Fruit fly (Drosophila melanogaster) whole organism, embryonic: ENCODE data around the gene rno.
A peak's percentile ranks its signal among the peaks of the same experiment; 100 is the strongest.

Experiments used
- ATbp ChIP-seq: fragments of 200-800 bp; sonication (Bioruptor generic); optimal IDR thresholded peaks from 2 replicates; lab custom pipeline; 2017; ENCODE audit warnings: missing biosample characterization, mild to moderate bottlenecking, missing genetic modification characterization, missing genetic modification reagents
- Ada2b ChIP-seq: fragments of 200-800 bp; sonication (Bioruptor generic); IDR thresholded peaks from 2 replicates; pipeline ENCODE4 v1.3.6; 2022; ENCODE audit warnings: missing biosample characterization, missing genetic modification characterization
- Atf6 ChIP-seq: fragments of 200-800 bp; sonication (Bioruptor generic); IDR thresholded peaks from 2 replicates; pipeline ENCODE4 v1.3.6; 2022; ENCODE audit warnings: missing biosample characterization, missing genetic modification characterization
- Blimp-1 ChIP-seq: fragments of 200-800 bp; sonication (Bioruptor generic); optimal IDR thresholded peaks from 3 replicates; lab custom pipeline; 2018; ENCODE audit warnings: missing biosample characterization, missing genetic modification characterization, mild to moderate bottlenecking, moderate library complexity, missing genetic modification reagents
- CG10147 ChIP-seq: fragments of 200-800 bp; sonication (Bioruptor generic); optimal IDR thresholded peaks from 2 replicates; lab custom pipeline; 2019; ENCODE audit warnings: missing biosample characterization, mild to moderate bottlenecking, missing genetic modification characterization, moderate library complexity
- CG10979 ChIP-seq: fragments of 200-800 bp; sonication (Bioruptor generic); optimal IDR thresholded peaks from 2 replicates; lab custom pipeline; 2018; ENCODE audit warnings: missing biosample characterization, mild to moderate bottlenecking, missing genetic modification characterization, moderate library complexity
- CG11696 ChIP-seq: fragments of 200-800 bp; sonication (Bioruptor generic); IDR thresholded peaks from 2 replicates; pipeline ENCODE4 v1.3.6; 2022; ENCODE audit warnings: missing biosample characterization, missing genetic modification characterization
- CG12391 ChIP-seq: fragments of 200-800 bp; sonication (Bioruptor generic); optimal IDR thresholded peaks from 3 replicates; lab custom pipeline; 2018; ENCODE audit warnings: missing biosample characterization, mild to moderate bottlenecking, missing genetic modification characterization, moderate library complexity
- CG14860 ChIP-seq: fragments of 200-800 bp; sonication (Bioruptor generic); IDR thresholded peaks from 3 replicates; pipeline ENCODE4 v1.3.6; 2022; ENCODE audit warnings: missing biosample characterization, missing genetic modification characterization; ENCODE audit not compliant: partially characterized antibody
- CG15601 ChIP-seq: fragments of 200-800 bp; sonication (Bioruptor generic); optimal IDR thresholded peaks from 3 replicates; lab custom pipeline; 2019; ENCODE audit warnings: missing biosample characterization, mild to moderate bottlenecking, missing genetic modification characterization, moderate library complexity
- CG17359 ChIP-seq: fragments of 200-800 bp; sonication (Bioruptor generic); optimal IDR thresholded peaks from 3 replicates; lab custom pipeline; 2018; ENCODE audit warnings: missing biosample characterization, mild to moderate bottlenecking, missing genetic modification characterization, moderate library complexity
- CG18764 ChIP-seq: fragments of 200-800 bp; sonication (Bioruptor generic); optimal IDR thresholded peaks from 3 replicates; lab custom pipeline; 2016; ENCODE audit warnings: missing biosample characterization, missing genetic modification characterization
- CG2678 ChIP-seq: fragments of 200-800 bp; sonication (Bioruptor generic); optimal IDR thresholded peaks from 3 replicates; lab custom pipeline; 2019; ENCODE audit warnings: missing biosample characterization, mild to moderate bottlenecking, missing genetic modification characterization, moderate library complexity
- CG6813 ChIP-seq: fragments of 200-800 bp; sonication (Bioruptor generic); optimal IDR thresholded peaks from 2 replicates; lab custom pipeline; 2017; ENCODE audit warnings: missing biosample characterization, missing genetic modification characterization, mild to moderate bottlenecking, moderate library complexity, missing genetic modification reagents
- CG7556 ChIP-seq: fragments of 200-800 bp; sonication (Bioruptor generic); optimal IDR thresholded peaks from 2 replicates; lab custom pipeline; 2017; ENCODE audit warnings: missing biosample characterization, mild to moderate bottlenecking, missing genetic modification characterization
- CTCF ChIP-seq: fragments of 200-800 bp; sonication (Bioruptor generic); optimal IDR thresholded peaks from 2 replicates; lab custom pipeline; 2017; ENCODE audit warnings: missing biosample characterization, mild to moderate bottlenecking, missing genetic modification characterization, moderate library complexity
- D ChIP-seq, 2 experiments: fragments of 200-800 bp in 1 of 2; fragments of >200 bp in 1 of 2; sonication (Bioruptor generic) in 1 of 2; optimal IDR thresholded peaks; 2 replicates in 1 of 2; 3 replicates in 1 of 2; lab custom pipeline; 2017; ENCODE audit warnings: mild to moderate bottlenecking in 1 of 2, missing biosample characterization in 1 of 2, missing genetic modification characterization in 1 of 2, missing genetic modification reagents in 1 of 2
- Drgx ChIP-seq: fragments of 200-800 bp; sonication (Bioruptor generic); IDR thresholded peaks from 2 replicates; pipeline ENCODE4 v1.3.6; 2022; ENCODE audit warnings: missing biosample characterization, missing genetic modification characterization
- HmgZ ChIP-seq: fragments of 200-800 bp; sonication (Bioruptor generic); optimal IDR thresholded peaks from 2 replicates; lab custom pipeline; 2018; ENCODE audit warnings: missing biosample characterization, mild to moderate bottlenecking, missing genetic modification characterization
- Hr78 ChIP-seq, 2 experiments: fragments of 200-800 bp in 1 of 2; fragments of >200 bp in 1 of 2; sonication (Bioruptor generic) in 1 of 2; optimal IDR thresholded peaks; 2 replicates each; lab custom pipeline; 2017 to 2019; ENCODE audit warnings: missing biosample characterization in 2 of 2, missing genetic modification characterization in 2 of 2, mild to moderate bottlenecking in 1 of 2, moderate library complexity in 1 of 2
- NfI ChIP-seq: fragments of 200-800 bp; sonication (Bioruptor generic); optimal IDR thresholded peaks from 3 replicates; lab custom pipeline; 2018; ENCODE audit warnings: missing biosample characterization, mild to moderate bottlenecking, missing genetic modification characterization, moderate library complexity
- Poxn ChIP-seq: fragments of 200-800 bp; sonication (Bioruptor generic); IDR thresholded peaks from 2 replicates; pipeline ENCODE4 v1.3.6; 2022; ENCODE audit warnings: missing biosample characterization, missing genetic modification characterization
- Sox102F ChIP-seq: fragments of 200-800 bp; sonication (Bioruptor generic); optimal IDR thresholded peaks from 2 replicates; lab custom pipeline; 2018; ENCODE audit warnings: missing biosample characterization, mild to moderate bottlenecking, missing genetic modification characterization, moderate library complexity
- Trl ChIP-seq, 3 experiments: fragments of >200 bp in 2 of 3; fragments of 200-800 bp in 1 of 3; sonication (Bioruptor generic) in 1 of 3; optimal IDR thresholded peaks; 2 replicates in 1 of 3; 3 replicates in 2 of 3; lab custom pipeline; 2016 to 2017; ENCODE audit warnings: missing biosample characterization in 1 of 3, missing genetic modification characterization in 1 of 3
- Xrp1 ChIP-seq: fragments of 200-800 bp; sonication (Bioruptor generic); IDR thresholded peaks from 2 replicates; pipeline ENCODE4 v1.3.6; 2022; ENCODE audit warnings: missing biosample characterization, missing genetic modification characterization
- amos ChIP-seq: fragments of 200-800 bp; sonication (Bioruptor generic); IDR thresholded peaks from 2 replicates; pipeline ENCODE4 v1.3.6; 2022; ENCODE audit warnings: missing biosample characterization, missing genetic modification characterization; ENCODE audit not compliant: partially characterized antibody
- ara ChIP-seq: fragments of 200-800 bp; sonication (Bioruptor generic); IDR thresholded peaks from 2 replicates; pipeline ENCODE4 v1.3.6; 2022; ENCODE audit warnings: missing biosample characterization, missing genetic modification characterization
- cg ChIP-seq: fragments of 200-800 bp; sonication (Bioruptor generic); optimal IDR thresholded peaks from 3 replicates; lab custom pipeline; 2019; ENCODE audit warnings: missing biosample characterization, mild to moderate bottlenecking, missing genetic modification characterization, moderate library complexity
- chif ChIP-seq, 2 experiments: fragments of 200-800 bp; sonication (Bioruptor generic); optimal IDR thresholded peaks; 3 replicates each; lab custom pipeline; 2016; ENCODE audit warnings: missing biosample characterization in 2 of 2, missing genetic modification characterization in 2 of 2
- dan ChIP-seq: fragments of 200-800 bp; sonication (Bioruptor generic); IDR thresholded peaks from 2 replicates; pipeline ENCODE4 v1.3.6; 2022; ENCODE audit warnings: missing biosample characterization, missing genetic modification characterization
- dpn ChIP-seq, 2 experiments: fragments of 200-800 bp; sonication (Bioruptor generic); optimal IDR thresholded peaks; 3 replicates each; lab custom pipeline; 2016; ENCODE audit warnings: missing biosample characterization in 2 of 2, missing genetic modification characterization in 2 of 2
- dysf ChIP-seq: fragments of 200-800 bp; sonication (Bioruptor generic); IDR thresholded peaks from 3 replicates; pipeline ENCODE4 v1.3.6; 2022; ENCODE audit warnings: missing biosample characterization, missing genetic modification characterization
- gcm ChIP-seq: fragments of 200-800 bp; sonication (Bioruptor generic); optimal IDR thresholded peaks from 2 replicates; lab custom pipeline; 2019; ENCODE audit warnings: missing biosample characterization, mild to moderate bottlenecking, missing genetic modification characterization, moderate library complexity
- hkb ChIP-seq, 2 experiments: fragments of 200-800 bp in 1 of 2; fragments of >200 bp in 1 of 2; sonication (Bioruptor generic) in 1 of 2; IDR thresholded peaks in 1 of 2; optimal IDR thresholded peaks in 1 of 2; 2 replicates each; pipeline versions ENCODE4 v1.3.6 to Lab custom; 2017 to 2022; ENCODE audit warnings: missing biosample characterization in 1 of 2, missing genetic modification characterization in 1 of 2
- lab ChIP-seq: fragments of 200-800 bp; sonication (Bioruptor generic); optimal IDR thresholded peaks from 3 replicates; lab custom pipeline; 2017; ENCODE audit warnings: missing biosample characterization, missing genetic modification characterization, mild to moderate bottlenecking, moderate library complexity, missing genetic modification reagents
- lov ChIP-seq, 2 experiments: fragments of 200-800 bp in 1 of 2; fragments of >200 bp in 1 of 2; sonication (Bioruptor generic) in 1 of 2; IDR thresholded peaks in 1 of 2; optimal IDR thresholded peaks in 1 of 2; 2 replicates in 1 of 2; 3 replicates in 1 of 2; pipeline versions ENCODE4 v1.3.6 to Lab custom; 2017 to 2022; ENCODE audit warnings: missing biosample characterization in 1 of 2, missing genetic modification characterization in 1 of 2
- nerfin-2 ChIP-seq: fragments of 200-800 bp; sonication (Bioruptor generic); IDR thresholded peaks from 2 replicates; pipeline ENCODE4 v1.3.6; 2022; ENCODE audit warnings: missing biosample characterization, missing genetic modification characterization; ENCODE audit not compliant: partially characterized antibody
- nmo ChIP-seq: fragments of 200-800 bp; sonication (Bioruptor generic); optimal IDR thresholded peaks from 2 replicates; lab custom pipeline; 2018; ENCODE audit warnings: missing biosample characterization, mild to moderate bottlenecking, missing genetic modification characterization, moderate library complexity
- onecut ChIP-seq: fragments of 200-800 bp; sonication (Bioruptor generic); IDR thresholded peaks from 2 replicates; pipeline ENCODE4 v1.3.6; 2022; ENCODE audit warnings: missing biosample characterization, missing genetic modification characterization
- org-1 ChIP-seq: fragments of 200-800 bp; sonication (Bioruptor generic); optimal IDR thresholded peaks from 2 replicates; lab custom pipeline; 2017; ENCODE audit warnings: missing biosample characterization, missing genetic modification characterization
- pb ChIP-seq: fragments of 200-800 bp; sonication (Bioruptor generic); optimal IDR thresholded peaks from 3 replicates; lab custom pipeline; 2016; ENCODE audit warnings: missing biosample characterization, missing genetic modification characterization
- row ChIP-seq: fragments of 200-800 bp; sonication (Bioruptor generic); IDR thresholded peaks from 3 replicates; pipeline ENCODE4 v1.3.6; 2022; ENCODE audit warnings: missing biosample characterization, missing genetic modification characterization
- so ChIP-seq: fragments of 200-800 bp; sonication (Bioruptor generic); IDR thresholded peaks from 3 replicates; pipeline ENCODE4 v1.3.6; 2022; ENCODE audit warnings: missing biosample characterization, missing genetic modification characterization
- trem ChIP-seq: fragments of 200-800 bp; optimal IDR thresholded peaks from 3 replicates; lab custom pipeline; 2019; ENCODE audit warnings: missing biosample characterization, mild to moderate bottlenecking, missing genetic modification characterization, moderate library complexity
- zf30C ChIP-seq: fragments of 200-800 bp; sonication (Bioruptor generic); optimal IDR thresholded peaks from 3 replicates; lab custom pipeline; 2018; ENCODE audit warnings: missing biosample characterization, mild to moderate bottlenecking, missing genetic modification characterization

rno gene

dm6 chr3L:165981-166788, 33.4 kb downstream of the rno start (continued):
- TF ChIP-seq Trl (optimal IDR thresholded peaks at IDR 0.05; lab: Kevin White, UChicago) (no peak), Trl (GFP tag; optimal IDR thresholded peaks at IDR 0.05; lab: Kevin White, UChicago) (peak; percentile 2), hkb (optimal IDR thresholded peaks at IDR 0.05; lab: Kevin White, UChicago) (no peak), hkb (GFP tag; IDR thresholded peaks at IDR 0.05; lab: Robert Waterston, UW) (0 out of 2 replicates have a peak, but pooled peaks have one; percentile 44), dysf (GFP tag; lab: Robert Waterston, UW) (no peak), CG17359 (peak; percentile 3), lov (optimal IDR thresholded peaks at IDR 0.05; lab: Kevin White, UChicago) (no peak), lov (GFP tag; IDR thresholded peaks at IDR 0.05; lab: Robert Waterston, UW) (no peak), dan (no peak), so (GFP tag; lab: Robert Waterston, UW) (0 out of 3 replicates have a peak, but pooled peaks have one; percentile 32), CG7556 (GFP tag; lab: Kevin White, UChicago) (peak; percentile 20), nerfin-2 (GFP tag; lab: Robert Waterston, UW) (no peak), onecut (0 out of 2 replicates have a peak, but pooled peaks have one; percentile 33), Blimp-1 (GFP tag; lab: Kevin White, UChicago) (peak; percentile 51), ATbp (GFP tag; lab: Kevin White, UChicago) (peak; percentile 1), Sox102F (GFP tag; lab: Kevin White, UChicago) (peak; percentile 3), CG15601 (peak; percentile 40), trem (peak; percentile 20), CG14860 (GFP tag; lab: Robert Waterston, UW) (no peak), CG2678 (tag; lab: Kevin White, UChicago) (peak; percentile 36), nmo (GFP tag; lab: Kevin White, UChicago) (peak; percentile 15), CG11696 (GFP tag; lab: Robert Waterston, UW) (no peak), Hr78 (GFP tag; optimal IDR thresholded peaks at IDR 0.05; lab: Kevin White, UChicago) (peak in 1 of 2 experiments; percentile 99), NfI (GFP tag; lab: Kevin White, UChicago) (peak; percentile 25), Drgx (GFP tag; lab: Robert Waterston, UW) (0 out of 2 replicates have a peak, but pooled peaks have one; percentile 6), CG12391 (tag; lab: Kevin White, UChicago) (peak; percentile 42), lab (peak; percentile 52), org-1 (GFP tag; lab: Kevin White, UChicago) (no peak), CG10147 (GFP tag; lab: Kevin White, UChicago) (no peak), amos (GFP tag; lab: Robert Waterston, UW) (0 out of 2 replicates have a peak, but pooled peaks have one; percentile 20), cg (GFP tag; lab: Kevin White, UChicago) (peak; percentile 47), gcm (GFP tag; lab: Kevin White, UChicago) (peak; percentile 26), chif (GFP tag; optimal IDR thresholded peaks at IDR 0.05; lab: Kevin White, UChicago) (peak in 1 of 2 experiments; percentile 18), row (0 out of 3 replicates have a peak, but pooled peaks have one; percentile 24), Atf6 (GFP tag; lab: Robert Waterston, UW) (no peak), ara (GFP tag; lab: Robert Waterston, UW) (0 out of 2 replicates have a peak, but pooled peaks have one; percentile 7), D (optimal IDR thresholded peaks at IDR 0.05; lab: Kevin White, UChicago) (no peak), D (GFP tag; optimal IDR thresholded peaks at IDR 0.05; lab: Kevin White, UChicago) (peak; percentile 27), CG10979 (tag; lab: Kevin White, UChicago) (peak; percentile 60), CG6813 (GFP tag; lab: Kevin White, UChicago) (no peak), CG18764 (GFP tag; lab: Kevin White, UChicago) (peak; percentile 14), CTCF (peak; percentile 58), dpn (GFP tag; optimal IDR thresholded peaks at IDR 0.05; lab: Kevin White, UChicago) (peak in 1 of 2 experiments; percentile 17), Ada2b (GFP tag; lab: Robert Waterston, UW) (no peak), HmgZ (tag; lab: Kevin White, UChicago) (no peak), zf30C (peak; percentile 76), Xrp1 (peak; percentile 52), Poxn (GFP tag; lab: Robert Waterston, UW) (no peak), pb (GFP tag; lab: Kevin White, UChicago) (no peak)
